Worm (Caenorhabditis elegans) whole organism, L3 larva: Measurements from ENCODE around the gene Y61B8A.6.

Experiments
- R02D3.7 ChIP-seq: fragments of 150-350 bp; optimal IDR thresholded peaks from 2 replicates; lab custom pipeline; 2014; ENCODE audit warnings: missing biosample characterization, missing genetic modification characterization
- ama-1 ChIP-seq: fragments of 150-350 bp; optimal IDR thresholded peaks from 2 replicates; lab custom pipeline; 2018
- ceh-16 ChIP-seq: sonication (generic microtip); optimal IDR thresholded peaks from 2 replicates; lab custom pipeline; 2017; ENCODE audit warnings: missing biosample characterization, missing genetic modification characterization
- ceh-28 ChIP-seq: fragments of 150-350 bp; optimal IDR thresholded peaks from 2 replicates; lab custom pipeline; 2014; ENCODE audit warnings: missing biosample characterization, missing genetic modification reagents, missing genetic modification characterization
- ceh-82 ChIP-seq: fragments of 150-350 bp; optimal IDR thresholded peaks from 2 replicates; lab custom pipeline; 2014; ENCODE audit warnings: missing biosample characterization, missing genetic modification characterization
- ceh-9 ChIP-seq: sonication (generic microtip); optimal IDR thresholded peaks from 2 replicates; lab custom pipeline; 2018; ENCODE audit warnings: missing biosample characterization, missing genetic modification characterization
- daf-12 ChIP-seq: fragments of 150-350 bp; optimal IDR thresholded peaks from 2 replicates; lab custom pipeline; 2014; ENCODE audit warnings: missing biosample characterization, missing genetic modification reagents, missing genetic modification characterization
- egl-27 ChIP-seq: sonication (generic microtip); optimal IDR thresholded peaks from 4 replicates; lab custom pipeline; 2017; ENCODE audit warnings: missing biosample characterization, missing genetic modification reagents, missing genetic modification characterization
- egl-5 ChIP-seq: fragments of 150-350 bp; optimal IDR thresholded peaks from 2 replicates; lab custom pipeline; 2017; ENCODE audit warnings: missing biosample characterization, missing genetic modification reagents, missing genetic modification characterization, inconsistent platforms
- elt-1 ChIP-seq: fragments of 150-350 bp; optimal IDR thresholded peaks from 2 replicates; lab custom pipeline; 2014; ENCODE audit warnings: missing biosample characterization, missing genetic modification characterization
- elt-2 ChIP-seq: sonication (generic microtip); optimal IDR thresholded peaks from 2 replicates; lab custom pipeline; 2016; ENCODE audit warnings: missing genetic modification reagents, mild to moderate bottlenecking, missing genetic modification characterization, missing compliant biosample characterization
- elt-3 ChIP-seq, 3 experiments: fragments of 150-350 bp in 1 of 3; sonication (generic microtip) in 2 of 3; optimal IDR thresholded peaks; 2 replicates in 2 of 3; 4 replicates in 1 of 3; lab custom pipeline; 2014 to 2017; ENCODE audit warnings: missing biosample characterization in 3 of 3, missing genetic modification characterization in 3 of 3
- eor-1 ChIP-seq, 2 experiments: fragments of 150-350 bp; optimal IDR thresholded peaks; 2 replicates each; lab custom pipeline; 2014 to 2018; ENCODE audit warnings: missing biosample characterization in 2 of 2, missing genetic modification characterization in 2 of 2
- fkh-10 ChIP-seq: sonication (generic microtip); optimal IDR thresholded peaks from 2 replicates; lab custom pipeline; 2017; ENCODE audit warnings: missing biosample characterization, missing genetic modification reagents, missing genetic modification characterization
- fkh-2 ChIP-seq: fragments of 150-350 bp; optimal IDR thresholded peaks from 2 replicates; lab custom pipeline; 2014; ENCODE audit warnings: missing biosample characterization, missing genetic modification reagents, missing genetic modification characterization
- fos-1 ChIP-seq: fragments of 150-350 bp; optimal IDR thresholded peaks from 2 replicates; lab custom pipeline; 2014; ENCODE audit warnings: missing biosample characterization, missing genetic modification characterization
- hmg-11 ChIP-seq: sonication (generic microtip); optimal IDR thresholded peaks from 2 replicates; lab custom pipeline; 2016; ENCODE audit warnings: missing genetic modification characterization, missing compliant biosample characterization
- jun-1 ChIP-seq: fragments of 150-350 bp; optimal IDR thresholded peaks from 2 replicates; lab custom pipeline; 2014; ENCODE audit warnings: missing biosample characterization, missing genetic modification reagents, missing genetic modification characterization
- lin-15B ChIP-seq: fragments of 150-350 bp; optimal IDR thresholded peaks from 2 replicates; lab custom pipeline; 2014; ENCODE audit warnings: missing biosample characterization, missing genetic modification characterization
- lin-39 ChIP-seq: fragments of 150-350 bp; optimal IDR thresholded peaks from 2 replicates; lab custom pipeline; 2018; ENCODE audit warnings: missing biosample characterization, missing genetic modification reagents, missing genetic modification characterization
- lsy-12 ChIP-seq: sonication (generic microtip); optimal IDR thresholded peaks from 2 replicates; lab custom pipeline; 2016; ENCODE audit warnings: mild to moderate bottlenecking, missing genetic modification characterization, missing compliant biosample characterization
- nfya-1 ChIP-seq: sonication (generic microtip); optimal IDR thresholded peaks from 2 replicates; lab custom pipeline; 2017; ENCODE audit warnings: missing genetic modification characterization, mild to moderate bottlenecking, missing compliant biosample characterization, antibody characterized with exemption, moderate library complexity; ENCODE audit not compliant: insufficient read depth
- nhr-11 ChIP-seq: fragments of 150-350 bp; optimal IDR thresholded peaks from 2 replicates; lab custom pipeline; 2014; ENCODE audit warnings: missing biosample characterization, missing genetic modification characterization
- nhr-23 ChIP-seq: fragments of 150-350 bp; optimal IDR thresholded peaks from 2 replicates; lab custom pipeline; 2014; ENCODE audit warnings: missing biosample characterization, missing genetic modification reagents, missing genetic modification characterization
- nhr-67 ChIP-seq: fragments of 150-350 bp; optimal IDR thresholded peaks from 2 replicates; lab custom pipeline; 2014; ENCODE audit warnings: missing biosample characterization, missing genetic modification characterization
- nhr-76 ChIP-seq: fragments of 150-350 bp; sonication (generic microtip); optimal IDR thresholded peaks from 5 replicates; lab custom pipeline; 2014; ENCODE audit warnings: missing biosample characterization, missing genetic modification characterization
- nhr-77 ChIP-seq: fragments of 150-350 bp; optimal IDR thresholded peaks from 2 replicates; lab custom pipeline; 2014; ENCODE audit warnings: missing biosample characterization, missing genetic modification characterization
- pha-4 ChIP-seq: fragments of 150-350 bp; optimal IDR thresholded peaks from 2 replicates; lab custom pipeline; 2014; ENCODE audit warnings: missing biosample characterization, missing genetic modification reagents, missing genetic modification characterization
- pqm-1 ChIP-seq: fragments of 150-350 bp; optimal IDR thresholded peaks from 2 replicates; lab custom pipeline; 2017; ENCODE audit warnings: missing biosample characterization, missing genetic modification characterization, inconsistent platforms
- sea-2 ChIP-seq: fragments of 150-350 bp; sonication (generic microtip); optimal IDR thresholded peaks from 4 replicates; lab custom pipeline; 2014; ENCODE audit warnings: missing biosample characterization, missing genetic modification reagents, missing genetic modification characterization
- skn-1 ChIP-seq: fragments of 150-350 bp; optimal IDR thresholded peaks from 2 replicates; lab custom pipeline; 2014; ENCODE audit warnings: missing biosample characterization, missing genetic modification characterization
- tbx-2 ChIP-seq: sonication (generic microtip); optimal IDR thresholded peaks from 2 replicates; lab custom pipeline; 2016; ENCODE audit warnings: mild to moderate bottlenecking, missing genetic modification characterization, missing compliant biosample characterization
- unc-39 ChIP-seq: sonication (generic microtip); optimal IDR thresholded peaks from 4 replicates; lab custom pipeline; 2017; ENCODE audit warnings: missing biosample characterization, missing genetic modification characterization
- unc-62 ChIP-seq: fragments of 150-350 bp; sonication (generic microtip); optimal IDR thresholded peaks from 4 replicates; lab custom pipeline; 2014; ENCODE audit warnings: missing biosample characterization, missing genetic modification reagents, missing genetic modification characterization
- zag-1 ChIP-seq: fragments of 150-350 bp; optimal IDR thresholded peaks from 2 replicates; lab custom pipeline; 2014; ENCODE audit warnings: missing biosample characterization, missing genetic modification characterization
- ztf-4 ChIP-seq: fragments of 150-350 bp; optimal IDR thresholded peaks from 2 replicates; lab custom pipeline; 2014; ENCODE audit warnings: missing biosample characterization, missing genetic modification characterization

The Y61B8A.6 gene

DNA sequence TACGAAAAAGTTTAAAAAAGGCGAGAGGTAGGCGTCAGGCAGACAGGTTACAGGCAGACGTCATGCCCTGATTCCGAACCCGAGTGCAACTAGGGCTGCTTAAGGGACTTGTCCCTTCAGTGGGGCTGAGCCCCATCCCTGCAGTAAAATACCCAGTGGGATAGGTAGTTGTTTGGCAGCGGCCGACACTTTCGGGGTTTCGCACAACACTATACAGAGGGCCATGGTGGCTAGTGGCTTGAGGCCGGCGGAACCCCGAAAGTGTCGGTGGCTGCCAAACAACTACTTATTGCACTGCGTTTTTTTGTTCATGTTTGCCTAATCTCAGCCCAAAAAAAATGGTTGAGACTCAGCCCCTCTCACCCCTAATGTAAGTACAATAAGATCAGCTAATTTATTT is 36.1 kb upstream of the Y61B8A.6 start:
- TF ChIP-seq unc-39 (tag; lab: Kevin White, UChicago) (no peak), fos-1 (no peak), tbx-2 (tag; lab: Kevin White, UChicago) (no peak), egl-5 (no peak), elt-3 (tag; optimal IDR thresholded peaks at IDR 0.05; lab: Kevin White, UChicago) (no peak), jun-1 (tag; lab: Kevin White, UChicago) (no peak), zag-1 (no peak), nhr-23 (tag; lab: Kevin White, UChicago) (no peak), pqm-1 (tag; lab: Kevin White, UChicago) (no peak), R02D3.7 (no peak), ceh-9 (tag; lab: Kevin White, UChicago) (no peak), nhr-76 (tag; lab: Kevin White, UChicago) (no peak), lin-15B (tag; lab: Kevin White, UChicago) (no peak), fkh-2 (tag; lab: Kevin White, UChicago) (no peak), nhr-77 (no peak), ceh-28 (no peak), fkh-10 (GFP tag; lab: Kevin White, UChicago) (no peak)

- TF ChIP-seq R02D3.7 (no peak), unc-62 (GFP tag; lab: Kevin White, UChicago) (no peak), pqm-1 (tag; lab: Kevin White, UChicago) (no peak), ceh-28 (no peak), hmg-11 (tag; lab: Kevin White, UChicago) (no peak), fkh-10 (GFP tag; lab: Kevin White, UChicago) (no peak)
These were observed 34.0 kb upstream of the Y61B8A.6 start, which contains the start of gene srbc-62 for ce11 chrV:17217690-17218089. TSS of gene srbc-62 (plus strand) at chrV:17217990.

DNA sequence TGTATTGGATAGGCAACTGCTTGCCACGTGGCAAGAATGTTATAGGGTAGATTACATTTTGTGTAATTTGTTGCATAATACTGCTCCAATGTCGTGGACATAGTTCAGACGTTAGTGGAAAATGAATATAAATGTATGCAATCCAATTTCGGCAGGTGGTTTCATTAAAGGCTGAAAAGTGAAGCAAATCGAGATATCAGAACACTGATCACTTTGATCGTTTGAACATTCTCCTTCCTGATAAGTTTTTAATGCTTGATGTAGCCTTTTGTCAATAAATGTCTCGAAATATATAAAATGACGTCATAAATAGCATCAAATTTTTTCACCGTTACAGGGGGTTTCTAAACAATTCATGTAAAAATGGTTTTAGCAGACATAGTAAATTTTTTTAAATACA is 31.4 kb upstream of the Y61B8A.6 start, which contains the start of gene srh-109:
srh-109 (minus strand) TSS at position 101 of the 400 bp plus-strand sequence.
- TF ChIP-seq nhr-23 (tag; lab: Kevin White, UChicago) = no peak
- no peak for TF ChIP-seq egl-27
- no peak for TF ChIP-seq lin-39 (tag; lab: Kevin White, UChicago)
- no peak for TF ChIP-seq jun-1 (tag; lab: Kevin White, UChicago)
- no peak for TF ChIP-seq pqm-1 (tag; lab: Kevin White, UChicago)
- no peak for TF ChIP-seq elt-1 (tag; lab: Kevin White, UChicago)
- TF ChIP-seq unc-62 (GFP tag; lab: Kevin White, UChicago) = no peak
- TF ChIP-seq ztf-4 (tag; lab: Kevin White, UChicago) = no peak
- no peak for TF ChIP-seq ceh-82 (tag; lab: Kevin White, UChicago)
- TF ChIP-seq nhr-67 (tag; lab: Kevin White, UChicago) = no peak
- TF ChIP-seq nhr-11 (tag; lab: Kevin White, UChicago) = no peak
- no peak for TF ChIP-seq fos-1
- no peak for TF ChIP-seq lin-15B (tag; lab: Kevin White, UChicago)
- TF ChIP-seq hmg-11 (tag; lab: Kevin White, UChicago) = no peak
- no peak for TF ChIP-seq daf-12 (tag; lab: Kevin White, UChicago)
- no peak for TF ChIP-seq R02D3.7
- TF ChIP-seq eor-1 (tag; optimal IDR thresholded peaks at IDR 0.05; lab: Kevin White, UChicago) = no peak
- TF ChIP-seq elt-2 (tag; lab: Kevin White, UChicago) = no peak
- no peak for TF ChIP-seq ceh-9 (tag; lab: Kevin White, UChicago)

ce11 chrV:17223305-17223704 is 28.4 kb upstream of the Y61B8A.6 start, which contains the start of gene srh-252:
TSS of gene srh-252 (minus strand) at chrV:17223405.
- no peak for TF ChIP-seq hmg-11 (tag; lab: Kevin White, UChicago)
- no peak for TF ChIP-seq nhr-11 (tag; lab: Kevin White, UChicago)
- no peak for TF ChIP-seq pha-4 (tag; lab: Kevin White, UChicago)
- TF ChIP-seq skn-1 = no peak
- TF ChIP-seq R02D3.7 = no peak
- TF ChIP-seq nhr-76 (tag; lab: Kevin White, UChicago) = no peak
- TF ChIP-seq nhr-77 = no peak
- TF ChIP-seq daf-12 (tag; lab: Kevin White, UChicago) = no peak
- TF ChIP-seq ama-1 = no peak
- TF ChIP-seq nfya-1 (tag; lab: Kevin White, UChicago) = no peak
- no peak for TF ChIP-seq lin-15B (tag; lab: Kevin White, UChicago)
- TF ChIP-seq sea-2 (GFP tag; lab: Kevin White, UChicago) = no peak
- no peak for TF ChIP-seq fkh-10 (GFP tag; lab: Kevin White, UChicago)
- no peak for TF ChIP-seq tbx-2 (tag; lab: Kevin White, UChicago)
- TF ChIP-seq ceh-16 (tag; lab: Kevin White, UChicago) = no peak
- TF ChIP-seq fos-1 = no peak
- TF ChIP-seq lsy-12 (tag; lab: Kevin White, UChicago) = no peak
- TF ChIP-seq, all 47 proteins: peak for 0
